Worm (Caenorhabditis elegans) whole organism, L1 larva: ENCODE results near the gene Y41G9A.17.

Experiments
- efl-1 ChIP-seq, 4 experiments: fragments of 150-350 bp; optimal IDR thresholded peaks in 3 of 4; peaks in 1 of 4; 1 replicate in 1 of 4; 2 replicates in 3 of 4; lab custom pipeline; 2014; ENCODE audit warnings: missing biosample characterization in 2 of 4, missing genetic modification characterization in 2 of 4, missing genetic modification reagents in 2 of 4
- nhr-28 ChIP-seq: fragments of 150-350 bp; optimal IDR thresholded peaks from 2 replicates; lab custom pipeline; 2014; ENCODE audit warnings: missing biosample characterization, missing genetic modification characterization
- unc-62 ChIP-seq: fragments of 150-350 bp; optimal IDR thresholded peaks from 2 replicates; lab custom pipeline; 2014; ENCODE audit warnings: missing biosample characterization, missing genetic modification reagents, missing genetic modification characterization
- unc-86 ChIP-seq: sonication (generic microtip); optimal IDR thresholded peaks from 2 replicates; lab custom pipeline; 2016; ENCODE audit warnings: missing genetic modification characterization, missing compliant biosample characterization

DNA sequence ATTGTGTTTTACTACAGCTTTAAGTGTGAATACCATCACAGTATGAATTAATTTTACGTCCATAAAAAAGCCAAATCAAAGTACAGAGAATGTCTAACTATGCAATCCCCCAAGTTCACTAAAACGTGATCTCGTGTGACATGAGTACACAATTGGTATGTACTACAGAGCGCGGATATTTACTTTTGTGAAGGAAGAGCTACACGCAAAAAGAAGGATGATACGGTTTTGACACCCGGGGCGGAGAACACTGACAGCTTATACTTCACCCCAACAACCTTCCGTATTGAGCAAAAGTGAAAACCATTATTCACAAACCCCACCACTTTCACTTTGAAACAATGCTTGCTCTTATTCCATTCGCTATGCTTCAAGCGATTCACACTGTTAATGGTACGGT is 17.8 kb downstream of the Y41G9A.17 start, which contains the start of gene nspg-5:
- TF ChIP-seq nhr-28 (tag; lab: Kevin White, UChicago), result no peak
- no peak for TF ChIP-seq efl-1 (optimal IDR thresholded peaks at IDR 0.05; lab: Kevin White, UChicago)
- TF ChIP-seq efl-1 (GFP tag; optimal IDR thresholded peaks at IDR 0.05 in 1 of 2; lab: Kevin White, UChicago), result no peak
- no peak for TF ChIP-seq unc-86 (tag; lab: Kevin White, UChicago)
- no peak for TF ChIP-seq unc-62 (GFP tag; lab: Kevin White, UChicago)
